Fruit fly (Drosophila melanogaster): ENCODE data around the gene Klp31E.

Klp31E gene

DNA sequence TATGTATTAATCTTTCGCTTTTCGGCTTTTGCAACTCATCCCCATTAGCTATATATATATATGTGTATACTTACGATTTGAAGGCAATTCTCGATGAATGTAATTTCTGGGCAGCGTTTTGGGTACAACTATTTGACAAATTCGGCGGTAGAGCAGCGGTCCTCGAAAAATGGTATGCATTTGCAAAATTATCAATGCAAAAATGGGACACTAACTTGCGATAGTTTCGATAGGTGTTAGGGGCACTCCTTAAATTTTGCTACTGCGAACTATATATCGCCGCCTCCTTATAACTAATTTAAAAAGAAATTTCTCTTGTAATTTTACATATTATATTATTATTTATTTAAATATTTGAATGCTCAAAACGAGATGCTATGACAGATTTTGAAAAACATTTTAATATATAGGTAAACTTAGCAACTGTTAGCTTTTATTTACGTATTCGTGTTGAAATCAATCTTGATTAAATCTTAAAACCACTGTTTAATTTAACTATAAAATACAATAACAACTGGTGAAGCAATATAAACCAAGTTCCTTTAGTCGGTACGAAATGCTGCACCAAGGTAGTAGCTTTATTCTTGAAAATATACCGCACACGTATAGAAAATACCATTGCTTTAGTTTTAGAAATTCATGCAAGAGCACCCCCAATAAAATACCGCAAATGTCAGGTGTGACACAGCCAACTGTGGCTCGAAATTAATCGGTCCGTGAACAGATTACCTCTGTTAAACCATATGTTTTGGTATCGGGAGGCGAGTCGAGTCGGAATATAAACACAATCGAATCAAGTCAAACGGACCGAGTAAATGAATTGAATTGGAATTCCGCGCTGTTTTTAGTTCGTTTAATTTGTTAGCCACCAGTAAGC is at the start of gene Klp31E, which contains the start of gene CG5355 (continued):
- peak; percentile 56; the same call in 1 of the 2 replicates for TF ChIP-seq Xrp1 (GFP tag; IDR thresholded peaks at IDR 0.05)
- TF ChIP-seq schlank (tag; optimal IDR thresholded peaks at IDR 0.05): no peak
- no peak for TF ChIP-seq CG5245 (GFP tag; optimal IDR thresholded peaks at IDR 0.05)
- TF ChIP-seq CG32772 (GFP tag; IDR thresholded peaks at IDR 0.05): 0 out of 2 replicates have a peak, but pooled peaks have one; percentile 4
- TF ChIP-seq Spps (tag; optimal IDR thresholded peaks at IDR 0.05): peak; percentile 27
- peak; percentile 61; the same call in 2 of the 3 replicates for TF ChIP-seq dysf (GFP tag; IDR thresholded peaks at IDR 0.05)
- no peak for TF ChIP-seq CG6854 (GFP tag; optimal IDR thresholded peaks at IDR 0.05)
- no peak for TF ChIP-seq CG11560 (tag; IDR thresholded peaks at IDR 0.05)
- peak; percentile 26 for TF ChIP-seq CG30431 (GFP tag; optimal IDR thresholded peaks at IDR 0.05)
- peak; percentile 74 for TF ChIP-seq CG9817 (tag; optimal IDR thresholded peaks at IDR 0.05)
- 0 out of 2 replicates have a peak, but pooled peaks have one; percentile 46 for TF ChIP-seq Oaz (GFP tag; IDR thresholded peaks at IDR 0.05)
- peak; percentile 15 for TF ChIP-seq vfl (GFP tag; optimal IDR thresholded peaks at IDR 0.05)
- no peak for TF ChIP-seq corto (GFP tag; optimal IDR thresholded peaks at IDR 0.05)
- TF ChIP-seq nerfin-2 (GFP tag; IDR thresholded peaks at IDR 0.05; ENCODE audit: partially characterized antibody): no peak
- peak; percentile 28 for TF ChIP-seq CG31388 (GFP tag; optimal IDR thresholded peaks at IDR 0.05)
- peak; percentile 61 for TF ChIP-seq caup (GFP tag; optimal IDR thresholded peaks at IDR 0.05; ENCODE audit: severe bottlenecking)
- peak; percentile 74 for TF ChIP-seq CG7839 (tag; optimal IDR thresholded peaks at IDR 0.05)
- peak; percentile 10 for TF ChIP-seq CG1647 (GFP tag; optimal IDR thresholded peaks at IDR 0.05)
- TF ChIP-seq pros (GFP tag; optimal IDR thresholded peaks at IDR 0.05): no peak
- TF ChIP-seq seq (GFP tag; IDR thresholded peaks at IDR 0.05): 0 out of 2 replicates have a peak, but pooled peaks have one; percentile 8
- peak; percentile 79 for TF ChIP-seq CG11504 (tag; optimal IDR thresholded peaks at IDR 0.05)
- peak; percentile 49; the same call in 1 of the 3 replicates for TF ChIP-seq CG7357 (GFP tag; IDR thresholded peaks at IDR 0.05)
- TF ChIP-seq CG14667 (GFP tag; IDR thresholded peaks at IDR 0.05): peak; percentile 43; the same call in 1 of the 2 replicates
- TF ChIP-seq ken (GFP tag; IDR thresholded peaks at IDR 0.05): peak; percentile 52; the same call in 1 of the 3 replicates
- peak; percentile 61 for TF ChIP-seq pzg (GFP tag; optimal IDR thresholded peaks at IDR 0.05)
- TF ChIP-seq lilli (GFP tag; optimal IDR thresholded peaks at IDR 0.05): peak; percentile 74
- peak; percentile 12 for TF ChIP-seq slou (GFP tag; optimal IDR thresholded peaks at IDR 0.05)
- TF ChIP-seq zfh1 (GFP tag; IDR thresholded peaks at IDR 0.05): peak; percentile 57; the same call in 2 of the 3 replicates
- no peak for TF ChIP-seq CG18599 (GFP tag; optimal IDR thresholded peaks at IDR 0.05)
- peak; percentile 42 for TF ChIP-seq CG6654 (GFP tag; optimal IDR thresholded peaks at IDR 0.05)
- TF ChIP-seq ato (GFP tag; IDR thresholded peaks at IDR 0.05; ENCODE audit: partially characterized antibody): peak; percentile 42; the same call in 1 of the 2 replicates
- TF ChIP-seq CG18011 (GFP tag; optimal IDR thresholded peaks at IDR 0.05): no peak
- TF ChIP-seq BEAF-32 (GFP tag; optimal IDR thresholded peaks at IDR 0.05): peak; percentile 67
- TF ChIP-seq HmgZ (tag; optimal IDR thresholded peaks at IDR 0.05): peak; percentile 25
- peak; percentile 54 for TF ChIP-seq HHEX (GFP tag; optimal IDR thresholded peaks at IDR 0.05)
- peak; percentile 68 for TF ChIP-seq CG16813 (GFP tag; IDR thresholded peaks at IDR 0.05; ENCODE audit: partially characterized antibody)
- peak; percentile 68; the same call in 1 of the 2 replicates for TF ChIP-seq NFAT (GFP tag; IDR thresholded peaks at IDR 0.05)
- TF ChIP-seq CG4707 (GFP tag; optimal IDR thresholded peaks at IDR 0.05): no peak
- no peak for TF ChIP-seq emc (GFP tag; optimal IDR thresholded peaks at IDR 0.05)
- TF ChIP-seq cato (GFP tag; optimal IDR thresholded peaks at IDR 0.05; ENCODE audit: borderline replicate concordance): peak; percentile 49
- peak; percentile 95 for TF ChIP-seq CG17361 (GFP tag; IDR thresholded peaks at IDR 0.05)
- TF ChIP-seq Dref (GFP tag; IDR thresholded peaks at IDR 0.05): peak; percentile 65
- TF ChIP-seq so (GFP tag; IDR thresholded peaks at IDR 0.05): peak; percentile 70; the same call in 1 of the 3 replicates
- TF ChIP-seq Scr (GFP tag; IDR thresholded peaks at IDR 0.05; ENCODE audit: partially characterized antibody): peak; percentile 81
- TF ChIP-seq CG2202 (tag; optimal IDR thresholded peaks at IDR 0.05): peak; percentile 12
- peak; percentile 65 for TF ChIP-seq CG32532 (GFP tag; IDR thresholded peaks at IDR 0.05)
- TF ChIP-seq Dip2 (GFP tag; IDR thresholded peaks at IDR 0.05): no peak

Measured in whole organism, embryonic.